Worm (Caenorhabditis elegans) whole organism, L1 larva: ENCODE data around the gene F44G4.5.

Source experiments
- C04F5.9 ChIP-seq: sonication (generic microtip); optimal IDR thresholded peaks from 2 replicates; lab custom pipeline; 2016; ENCODE audit warnings: missing genetic modification characterization, missing compliant biosample characterization
- C16A3.4 ChIP-seq: fragments of 150-350 bp; optimal IDR thresholded peaks from 2 replicates; lab custom pipeline; 2014; ENCODE audit warnings: missing biosample characterization, missing genetic modification characterization
- C34B4.2 ChIP-seq: sonication (generic microtip); optimal IDR thresholded peaks from 2 replicates; lab custom pipeline; 2017; ENCODE audit warnings: mild to moderate bottlenecking, missing genetic modification characterization, missing compliant biosample characterization
- F16B12.6 ChIP-seq: fragments of 150-350 bp; optimal IDR thresholded peaks from 2 replicates; lab custom pipeline; 2014; ENCODE audit warnings: missing biosample characterization, missing genetic modification characterization
- aha-1 ChIP-seq: fragments of 150-350 bp; optimal IDR thresholded peaks from 2 replicates; lab custom pipeline; 2014; ENCODE audit warnings: missing biosample characterization, missing genetic modification characterization
- aly-2 ChIP-seq: fragments of 150-350 bp; optimal IDR thresholded peaks from 2 replicates; lab custom pipeline; 2014; ENCODE audit warnings: missing biosample characterization, missing genetic modification characterization
- blmp-1 ChIP-seq: fragments of 150-350 bp; optimal IDR thresholded peaks from 2 replicates; lab custom pipeline; 2014; ENCODE audit warnings: missing biosample characterization, missing genetic modification characterization
- ceh-63 ChIP-seq: fragments of 200-800 bp; sonication (Bioruptor generic); optimal IDR thresholded peaks from 2 replicates; lab custom pipeline; 2018; ENCODE audit warnings: mild to moderate bottlenecking, missing genetic modification characterization, missing compliant biosample characterization
- ceh-8 ChIP-seq: fragments of 200-800 bp; sonication (Bioruptor generic); optimal IDR thresholded peaks from 2 replicates; lab custom pipeline; 2018; ENCODE audit warnings: mild to moderate bottlenecking, missing genetic modification characterization, moderate library complexity, missing compliant biosample characterization
- ceh-82 ChIP-seq, 3 experiments: fragments of 150-350 bp in 1 of 3; sonication (generic microtip) in 2 of 3; optimal IDR thresholded peaks; 2 replicates each; lab custom pipeline; 2014 to 2017; ENCODE audit warnings: missing biosample characterization in 3 of 3, missing genetic modification characterization in 3 of 3
- ces-1 ChIP-seq: fragments of 150-350 bp; optimal IDR thresholded peaks from 2 replicates; lab custom pipeline; 2014; ENCODE audit warnings: missing biosample characterization, missing genetic modification reagents, missing genetic modification characterization
- dpl-1 ChIP-seq, 3 experiments: fragments of 150-350 bp in 2 of 3; sonication (generic microtip) in 1 of 3; optimal IDR thresholded peaks; 2 replicates each; lab custom pipeline; 2014 to 2017; ENCODE audit warnings: missing biosample characterization in 3 of 3, missing genetic modification characterization in 3 of 3, missing genetic modification reagents in 3 of 3
- dsc-1 ChIP-seq: sonication (generic microtip); optimal IDR thresholded peaks from 2 replicates; lab custom pipeline; 2016; ENCODE audit warnings: mild to moderate bottlenecking, missing genetic modification characterization, missing compliant biosample characterization
- efl-1 ChIP-seq, 4 experiments: fragments of 150-350 bp; optimal IDR thresholded peaks in 3 of 4; peaks in 1 of 4; 1 replicate in 1 of 4; 2 replicates in 3 of 4; lab custom pipeline; 2014; ENCODE audit warnings: missing biosample characterization in 2 of 4, missing genetic modification characterization in 2 of 4, missing genetic modification reagents in 2 of 4
- egl-13 ChIP-seq: sonication (generic microtip); optimal IDR thresholded peaks from 2 replicates; lab custom pipeline; 2016; ENCODE audit warnings: missing genotype, missing genetic modification reagents, missing genetic modification characterization, missing compliant biosample characterization
- elt-3 ChIP-seq, 6 experiments: fragments of 150-350 bp in 1 of 6; sonication (generic microtip); optimal IDR thresholded peaks; 2 replicates each; lab custom pipeline; 2017 to 2018; ENCODE audit warnings: missing biosample characterization in 6 of 6, missing genetic modification characterization in 6 of 6, inconsistent platforms in 1 of 6
- fkh-4 ChIP-seq: sonication (generic microtip); optimal IDR thresholded peaks from 2 replicates; lab custom pipeline; 2016; ENCODE audit warnings: missing compliant biosample characterization, missing genetic modification characterization, borderline replicate concordance
- fkh-8 ChIP-seq: sonication (generic microtip); optimal IDR thresholded peaks from 2 replicates; lab custom pipeline; 2016; ENCODE audit warnings: mild to moderate bottlenecking, missing genetic modification characterization, missing compliant biosample characterization
- hlh-4 ChIP-seq: sonication (generic microtip); optimal IDR thresholded peaks from 2 replicates; lab custom pipeline; 2016; ENCODE audit warnings: mild to moderate bottlenecking, missing genetic modification characterization, missing compliant biosample characterization
- irx-1 ChIP-seq: sonication (generic microtip); optimal IDR thresholded peaks from 2 replicates; lab custom pipeline; 2016; ENCODE audit warnings: missing genetic modification characterization, missing compliant biosample characterization
- isw-1 ChIP-seq: fragments of 200-800 bp; sonication (Bioruptor generic); IDR thresholded peaks from 2 replicates; pipeline ENCODE4 v1.3.6; 2022; ENCODE audit warnings: missing genetic modification characterization, missing compliant biosample characterization
- lin-14 ChIP-seq: fragments of 200-800 bp; sonication (Bioruptor generic); optimal IDR thresholded peaks from 2 replicates; lab custom pipeline; 2018; ENCODE audit warnings: mild to moderate bottlenecking, missing genetic modification characterization, moderate library complexity, missing compliant biosample characterization
- lin-15B ChIP-seq: fragments of 150-350 bp; sonication (generic microtip); optimal IDR thresholded peaks from 3 replicates; lab custom pipeline; 2014; ENCODE audit warnings: missing biosample characterization, missing genetic modification characterization
- lin-35 ChIP-seq, 2 experiments: fragments of 150-350 bp; optimal IDR thresholded peaks; 2 replicates each; lab custom pipeline; 2014; ENCODE audit warnings: missing biosample characterization in 2 of 2, missing genetic modification characterization in 2 of 2, missing genetic modification reagents in 2 of 2
- lin-39 ChIP-seq: fragments of 150-350 bp; optimal IDR thresholded peaks from 2 replicates; lab custom pipeline; 2014; ENCODE audit warnings: missing biosample characterization, missing genetic modification reagents, missing genetic modification characterization
- lsy-2 ChIP-seq, 2 experiments: fragments of 150-350 bp; optimal IDR thresholded peaks; 2 replicates each; lab custom pipeline; 2014; ENCODE audit warnings: missing biosample characterization in 2 of 2, missing genetic modification characterization in 2 of 2
- mdl-1 ChIP-seq, 2 experiments: fragments of 150-350 bp; optimal IDR thresholded peaks; 2 replicates each; lab custom pipeline; 2014 to 2017; ENCODE audit warnings: missing biosample characterization in 2 of 2, missing genetic modification characterization in 2 of 2, inconsistent platforms in 1 of 2
- mep-1 ChIP-seq: fragments of 150-350 bp; optimal IDR thresholded peaks from 2 replicates; lab custom pipeline; 2014; ENCODE audit warnings: missing biosample characterization, missing genetic modification characterization
- nhr-19 ChIP-seq: fragments of 200-800 bp; sonication (Bioruptor generic); conservative IDR thresholded peaks from 2 replicates; pipeline ENCODE4 v1.3.6; 2022; ENCODE audit warnings: missing genetic modification characterization, missing compliant biosample characterization
- nhr-20 ChIP-seq: sonication (generic microtip); optimal IDR thresholded peaks from 2 replicates; lab custom pipeline; 2016; ENCODE audit warnings: mild to moderate bottlenecking, missing genetic modification characterization, missing compliant biosample characterization
- nhr-237 ChIP-seq: fragments of 150-350 bp; optimal IDR thresholded peaks from 2 replicates; lab custom pipeline; 2014; ENCODE audit warnings: missing biosample characterization, missing genetic modification characterization
- nhr-47 ChIP-seq: sonication (generic microtip); optimal IDR thresholded peaks from 2 replicates; lab custom pipeline; 2016; ENCODE audit warnings: mild to moderate bottlenecking, missing genetic modification characterization, moderate library complexity, missing compliant biosample characterization
- nhr-71 ChIP-seq: sonication (generic microtip); optimal IDR thresholded peaks from 2 replicates; lab custom pipeline; 2016; ENCODE audit warnings: mild to moderate bottlenecking, missing genetic modification characterization, moderate library complexity, missing compliant biosample characterization
- nhr-76 ChIP-seq: sonication (generic microtip); optimal IDR thresholded peaks from 2 replicates; lab custom pipeline; 2017; ENCODE audit warnings: missing biosample characterization, missing genetic modification characterization
- pax-3 ChIP-seq: fragments of 200-800 bp; sonication (Bioruptor generic); optimal IDR thresholded peaks from 2 replicates; lab custom pipeline; 2018; ENCODE audit warnings: mild to moderate bottlenecking, missing genetic modification characterization, moderate library complexity, missing compliant biosample characterization
- pqm-1 ChIP-seq: sonication (generic microtip); optimal IDR thresholded peaks from 3 replicates; lab custom pipeline; 2017; ENCODE audit warnings: missing biosample characterization, missing genetic modification characterization
- rnt-1 ChIP-seq: sonication (generic microtip); optimal IDR thresholded peaks from 2 replicates; lab custom pipeline; 2016; ENCODE audit warnings: mild to moderate bottlenecking, missing genetic modification characterization, moderate library complexity, missing compliant biosample characterization
- snu-23 ChIP-seq: sonication (generic microtip); optimal IDR thresholded peaks from 2 replicates; lab custom pipeline; 2016; ENCODE audit warnings: missing genetic modification characterization, missing compliant biosample characterization
- swsn-7 ChIP-seq: sonication (generic microtip); optimal IDR thresholded peaks from 2 replicates; lab custom pipeline; 2016; ENCODE audit warnings: missing genetic modification characterization, missing compliant biosample characterization
- tbx-2 ChIP-seq: sonication (generic microtip); optimal IDR thresholded peaks from 2 replicates; lab custom pipeline; 2016; ENCODE audit warnings: missing genetic modification characterization, missing compliant biosample characterization
- unc-130 ChIP-seq: fragments of 150-350 bp; optimal IDR thresholded peaks from 2 replicates; lab custom pipeline; 2017; ENCODE audit warnings: missing biosample characterization, missing genetic modification characterization, inconsistent platforms
- unc-62 ChIP-seq: fragments of 150-350 bp; optimal IDR thresholded peaks from 2 replicates; lab custom pipeline; 2014; ENCODE audit warnings: missing biosample characterization, missing genetic modification reagents, missing genetic modification characterization
- unc-86 ChIP-seq: sonication (generic microtip); optimal IDR thresholded peaks from 2 replicates; lab custom pipeline; 2016; ENCODE audit warnings: missing genetic modification characterization, missing compliant biosample characterization
- xbp-1 ChIP-seq: sonication (generic microtip); optimal IDR thresholded peaks from 2 replicates; lab custom pipeline; 2016; ENCODE audit warnings: missing genetic modification characterization, missing compliant biosample characterization
- ztf-11 ChIP-seq, 2 experiments: sonication (generic microtip); optimal IDR thresholded peaks; 2 replicates each; lab custom pipeline; 2016 to 2017; ENCODE audit warnings: missing genetic modification characterization in 2 of 2, missing biosample characterization in 1 of 2, missing compliant biosample characterization in 1 of 2
- ztf-4 ChIP-seq: fragments of 150-350 bp; optimal IDR thresholded peaks from 2 replicates; lab custom pipeline; 2014; ENCODE audit warnings: missing biosample characterization, missing genetic modification characterization

F44G4.5 gene

DNA sequence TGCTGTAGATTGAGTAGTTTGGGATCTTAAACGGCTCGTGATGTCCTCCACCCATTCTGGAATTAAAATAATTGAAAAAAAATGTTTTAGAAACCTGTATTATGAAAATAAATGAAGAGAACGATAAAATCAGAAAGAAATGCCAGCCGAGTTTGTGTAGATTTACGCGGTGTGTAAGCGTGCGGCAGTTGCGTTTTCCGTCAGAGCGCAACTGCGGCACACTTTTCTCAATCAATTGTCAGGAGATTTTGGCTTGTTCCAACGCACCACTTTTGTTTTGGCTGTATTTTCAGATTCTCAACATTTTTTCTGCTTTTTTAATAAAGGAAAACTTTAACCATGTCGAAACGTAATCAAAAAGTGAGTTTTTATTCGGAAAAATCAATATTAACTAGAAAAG lies 35.4 kb downstream of the F44G4.5 start, which contains the start of the genes ndub-3 and C18E9.2:
ndub-3 (minus strand) TSS at position 56 of the 400 bp plus-strand sequence.
C18E9.2 (plus strand) TSS at position 172 of the 400 bp plus-strand sequence.
- TF ChIP-seq dpl-1 (GFP tag; optimal IDR thresholded peaks at IDR 0.05; lab: Kevin White, UChicago) (peak; percentile 38 to 66 (median 56)), nhr-76 (no peak), ceh-63 (GFP tag; lab: Kevin White, UChicago) (no peak), rnt-1 (tag; lab: Kevin White, UChicago) (peak; percentile 26), snu-23 (GFP tag; lab: Kevin White, UChicago) (peak; percentile 32), efl-1 (optimal IDR thresholded peaks at IDR 0.05; lab: Kevin White, UChicago) (peak; percentile 66 to 67), efl-1 (GFP tag; optimal IDR thresholded peaks at IDR 0.05 in 1 of 2; lab: Kevin White, UChicago) (peak; percentile 48 to 95), C16A3.4 (tag; lab: Kevin White, UChicago) (peak; percentile 55), ceh-82 (tag; optimal IDR thresholded peaks at IDR 0.05; lab: Kevin White, UChicago) (peak in 2 of 3 experiments; percentile 4 to 64), lsy-2 (tag; optimal IDR thresholded peaks at IDR 0.05; lab: Kevin White, UChicago) (peak; percentile 13 to 75), lin-14 (peak; percentile 50), tbx-2 (tag; lab: Kevin White, UChicago) (peak; percentile 6), fkh-4 (tag; lab: Kevin White, UChicago) (no peak), unc-130 (tag; lab: Kevin White, UChicago) (no peak), nhr-47 (tag; lab: Kevin White, UChicago) (peak; percentile 1), nhr-71 (tag; lab: Kevin White, UChicago) (peak; percentile 33), irx-1 (tag; lab: Kevin White, UChicago) (no peak), lin-35 (GFP tag; optimal IDR thresholded peaks at IDR 0.05; lab: Kevin White, UChicago) (peak; percentile 59 to 79), mdl-1 (tag; optimal IDR thresholded peaks at IDR 0.05; lab: Kevin White, UChicago) (peak in 1 of 2 experiments; percentile 24)

DNA sequence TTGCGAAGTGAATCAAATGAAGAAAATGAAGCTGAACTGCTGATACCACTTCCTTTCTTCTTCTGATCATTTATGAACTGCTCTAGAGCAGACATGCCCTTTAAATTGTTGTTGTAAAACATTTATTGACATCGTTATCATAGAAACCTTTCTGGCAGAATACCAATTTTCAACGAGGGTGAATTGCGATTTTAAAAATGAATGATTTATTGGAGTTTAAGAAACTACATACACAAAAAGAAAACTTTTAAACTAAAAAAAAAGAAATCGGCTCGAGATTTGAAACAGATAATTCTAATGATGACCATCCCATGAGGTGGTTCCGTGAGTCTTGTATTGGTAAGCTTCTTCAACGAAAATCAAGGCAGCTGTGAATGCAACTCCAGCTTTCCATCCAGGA lies 36.2 kb downstream of the F44G4.5 start, which contains the start of gene sftd-3:
sftd-3 (minus strand) TSS at position 101 of the 400 bp plus-strand sequence.
- no peak for TF ChIP-seq lsy-2 (tag; optimal IDR thresholded peaks at IDR 0.05; lab: Kevin White, UChicago)
- TF ChIP-seq C34B4.2 (tag; lab: Kevin White, UChicago): no peak
- TF ChIP-seq blmp-1 (tag; lab: Kevin White, UChicago): no peak

DNA sequence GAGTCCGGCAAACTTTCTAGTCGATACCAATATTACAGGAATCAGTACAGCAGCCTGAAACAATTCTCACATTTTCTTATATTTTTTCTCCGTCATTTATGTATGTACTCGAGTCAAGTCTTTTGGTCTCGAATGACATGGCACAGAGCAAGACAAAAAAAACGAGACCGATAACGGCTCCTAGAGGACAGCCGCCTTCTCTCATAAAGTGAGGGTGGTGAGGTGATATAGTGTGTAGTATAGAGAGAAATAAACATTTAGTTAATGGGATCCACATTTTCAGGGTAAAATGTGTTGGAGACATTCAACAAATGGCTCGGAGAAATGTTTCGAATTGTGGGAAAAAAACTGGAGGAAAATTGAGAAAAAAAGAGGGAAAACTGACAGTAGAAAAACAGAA lies 38.0 kb downstream of the F44G4.5 start:
- TF ChIP-seq aha-1 (no peak), irx-1 (tag; lab: Kevin White, UChicago) (no peak), aly-2 (tag; lab: Kevin White, UChicago) (peak; percentile 53), ztf-11 (tag; optimal IDR thresholded peaks at IDR 0.05; lab: Kevin White, UChicago) (no peak), nhr-76 (no peak), C04F5.9 (tag; lab: Kevin White, UChicago) (no peak), fkh-4 (tag; lab: Kevin White, UChicago) (peak; percentile 62), xbp-1 (tag; lab: Kevin White, UChicago) (no peak), unc-130 (tag; lab: Kevin White, UChicago) (peak; percentile 29), egl-13 (tag; lab: Kevin White, UChicago) (no peak), pax-3 (tag; lab: Kevin White, UChicago) (no peak), dsc-1 (tag; lab: Kevin White, UChicago) (peak; percentile 84), ceh-8 (no peak), lin-39 (tag; lab: Kevin White, UChicago) (peak; percentile 45), F16B12.6 (no peak), nhr-20 (no peak), C16A3.4 (tag; lab: Kevin White, UChicago) (no peak), elt-3 (tag; optimal IDR thresholded peaks at IDR 0.05; lab: Kevin White, UChicago) (no peak), pqm-1 (tag; lab: Kevin White, UChicago) (no peak), mep-1 (peak; percentile 22), nhr-19 (GFP tag; lab: Robert Waterston, UW) (peak; percentile 54), unc-62 (GFP tag; lab: Kevin White, UChicago) (no peak), isw-1 (GFP tag; lab: Robert Waterston, UW) (no peak), snu-23 (GFP tag; lab: Kevin White, UChicago) (peak; percentile 46), nhr-237 (no peak), swsn-7 (tag; lab: Kevin White, UChicago) (peak; percentile 21), fkh-8 (tag; lab: Kevin White, UChicago) (no peak), lin-15B (tag; lab: Kevin White, UChicago) (no peak), lsy-2 (tag; optimal IDR thresholded peaks at IDR 0.05; lab: Kevin White, UChicago) (peak; percentile 7 to 48), lin-14 (peak; percentile 94), ztf-4 (no peak), nhr-47 (tag; lab: Kevin White, UChicago) (peak; percentile 23), ces-1 (GFP tag; lab: Kevin White, UChicago) (no peak), dpl-1 (GFP tag; optimal IDR thresholded peaks at IDR 0.05; lab: Kevin White, UChicago) (peak in 1 of 3 experiments; percentile 1), nhr-71 (tag; lab: Kevin White, UChicago) (peak; percentile 74), unc-86 (tag; lab: Kevin White, UChicago) (no peak), hlh-4 (tag; lab: Kevin White, UChicago) (no peak)
